Worm (Caenorhabditis elegans): Measurements from ENCODE around the gene F01G10.4.

ce11 chrIV:10191498-10191897, 40.9 kb downstream of the F01G10.4 start:
- no peak for TF ChIP-seq hmg-4 (GFP tag; optimal IDR thresholded peaks at IDR 0.05)
- no peak for TF ChIP-seq ama-1 (optimal IDR thresholded peaks at IDR 0.05)
- no peak for TF ChIP-seq flt-1 (GFP tag; IDR thresholded peaks at IDR 0.05)
- no peak for TF ChIP-seq ceh-13 (GFP tag; optimal IDR thresholded peaks at IDR 0.05)
- no peak for TF ChIP-seq B0310.2 (tag; optimal IDR thresholded peaks at IDR 0.05)
- no peak for TF ChIP-seq tbx-37 (GFP tag; conservative IDR thresholded peaks at IDR 0.05)
- no peak for TF ChIP-seq aly-1 (tag; optimal IDR thresholded peaks at IDR 0.05)
- no peak for TF ChIP-seq tra-4 (tag; optimal IDR thresholded peaks at IDR 0.05)
- no peak for TF ChIP-seq ceh-36 (tag; optimal IDR thresholded peaks at IDR 0.05)
- TF ChIP-seq scrt-1 (GFP tag; IDR thresholded peaks at IDR 0.05), result no peak
